Worm (Caenorhabditis elegans): ENCODE data around the gene got-2.2.

- TF ChIP-seq snpc-4 (tag; optimal IDR thresholded peaks at IDR 0.05), result no peak
- no peak for TF ChIP-seq lsy-2 (tag; optimal IDR thresholded peaks at IDR 0.05)
- no peak for TF ChIP-seq nhr-76 (tag; optimal IDR thresholded peaks at IDR 0.05)
- TF ChIP-seq sptf-1 (tag; optimal IDR thresholded peaks at IDR 0.05), result no peak
These were observed 14.8 kb downstream of the got-2.2 start for ce11 chrX:6255561-6255960.
